Worm (Caenorhabditis elegans) whole organism, young adult: ENCODE data around the gene tag-65.

ENCODE experiments used
- C17E4.6 ChIP-seq: fragments of 200-800 bp; sonication (Bioruptor generic); IDR thresholded peaks from 2 replicates; pipeline ENCODE4 v1.3.6; 2022; ENCODE audit warnings: missing genetic modification reagents, missing genetic modification characterization, missing compliant biosample characterization
- athp-1 ChIP-seq: sonication (generic microtip); optimal IDR thresholded peaks from 2 replicates; lab custom pipeline; 2017; ENCODE audit warnings: mild to moderate bottlenecking, missing genetic modification characterization, missing compliant biosample characterization
- lir-1 ChIP-seq: fragments of 200-800 bp; sonication (Bioruptor generic); conservative IDR thresholded peaks from 2 replicates; pipeline ENCODE4 v1.3.6; 2022; ENCODE audit warnings: missing genetic modification reagents, missing genetic modification characterization, missing compliant biosample characterization
- madf-8 ChIP-seq: fragments of 200-800 bp; sonication (Bioruptor generic); conservative IDR thresholded peaks from 2 replicates; pipeline ENCODE4 v1.3.6; 2022; ENCODE audit warnings: missing genetic modification reagents, missing genetic modification characterization, missing compliant biosample characterization
- mes-4 ChIP-seq: sonication (generic microtip); optimal IDR thresholded peaks from 2 replicates; lab custom pipeline; 2016; ENCODE audit warnings: missing genotype, missing genetic modification characterization, missing compliant biosample characterization
- pbrm-1 ChIP-seq: fragments of 200-800 bp; sonication (Bioruptor generic); IDR thresholded peaks from 2 replicates; pipeline ENCODE4 v1.3.6; 2022; ENCODE audit warnings: missing genetic modification reagents, missing genetic modification characterization, missing compliant biosample characterization
- pha-4 ChIP-seq: fragments of 150-350 bp; sonication (generic microtip); optimal IDR thresholded peaks from 2 replicates; lab custom pipeline; 2014; ENCODE audit warnings: missing biosample characterization, missing genetic modification reagents, missing genetic modification characterization
- sea-2 ChIP-seq: fragments of 200-800 bp; sonication (Bioruptor generic); IDR thresholded peaks from 2 replicates; pipeline ENCODE4 v1.3.6; 2022; ENCODE audit warnings: missing genetic modification characterization, missing compliant biosample characterization
- unc-62 ChIP-seq: fragments of 150-350 bp; optimal IDR thresholded peaks from 2 replicates; lab custom pipeline; 2014; ENCODE audit warnings: missing biosample characterization, missing genetic modification reagents, missing genetic modification characterization
- zim-3 ChIP-seq: sonication (generic microtip); optimal IDR thresholded peaks from 2 replicates; lab custom pipeline; 2017; ENCODE audit warnings: mild to moderate bottlenecking, missing genetic modification characterization, moderate library complexity, missing compliant biosample characterization

- TF ChIP-seq mes-4 (no peak), zim-3 (tag; lab: Kevin White, UChicago) (no peak), pha-4 (tag; lab: Kevin White, UChicago) (no peak), C17E4.6 (GFP tag; lab: Robert Waterston, UW) (no peak), athp-1 (tag; lab: Kevin White, UChicago) (no peak), madf-8 (GFP tag; lab: Robert Waterston, UW) (no peak), pbrm-1 (GFP tag; lab: Robert Waterston, UW) (no peak), lir-1 (GFP tag; lab: Robert Waterston, UW) (no peak), sea-2 (GFP tag; lab: Robert Waterston, UW) (no peak), unc-62 (GFP tag; lab: Kevin White, UChicago) (no peak)
Observed at ce11 chrV:13638040-13638439, 40.3 kb downstream of the tag-65 start.
